Worm (Caenorhabditis elegans): Measurements from ENCODE around the gene F28B12.6.
A peak's percentile ranks its signal among the peaks of the same experiment; 100 is the strongest.

F28B12.6 gene

DNA sequence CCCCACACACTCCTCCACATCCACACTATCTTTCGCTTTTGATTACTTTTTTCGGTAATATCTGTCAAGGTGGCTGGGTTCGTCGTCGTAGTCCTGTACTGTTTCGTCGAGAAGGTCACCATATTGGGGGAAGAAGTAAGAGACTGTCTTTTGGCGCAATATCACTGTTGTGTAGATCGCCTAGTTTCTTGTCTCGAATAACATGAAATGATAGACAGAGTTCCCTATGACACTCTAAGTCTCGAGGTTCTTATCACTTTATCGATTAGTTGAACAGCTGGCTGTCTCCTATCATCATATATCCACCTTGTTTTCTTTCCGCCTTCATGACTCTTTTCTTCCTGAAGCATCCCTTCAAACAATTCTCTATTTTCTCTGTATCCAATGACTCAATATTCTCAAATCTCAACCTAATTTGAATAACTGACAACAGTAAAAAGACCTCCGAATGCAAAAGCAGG, 6.7 kb upstream of the F28B12.6 start (continued):
- TF ChIP-seq mep-1 (tag; optimal IDR thresholded peaks at IDR 0.05): no peak
- no peak for TF ChIP-seq efl-1 (optimal IDR thresholded peaks at IDR 0.05)
- no peak for TF ChIP-seq efl-1 (GFP tag; optimal IDR thresholded peaks at IDR 0.05 in 1 of 2)
- TF ChIP-seq lin-13 (GFP tag; optimal IDR thresholded peaks at IDR 0.05): no peak
- TF ChIP-seq unc-30 (tag; optimal IDR thresholded peaks at IDR 0.05): no peak
- TF ChIP-seq lsy-2 (tag; optimal IDR thresholded peaks at IDR 0.05): peak; percentile 21 to 33
- TF ChIP-seq nhr-19 (GFP tag; conservative IDR thresholded peaks at IDR 0.05): peak; percentile 37; the same call in 1 of the 2 replicates
- TF ChIP-seq mab-9 (GFP tag; IDR thresholded peaks at IDR 0.05): no peak
- peak; percentile 26 for TF ChIP-seq nhr-90 (tag; optimal IDR thresholded peaks at IDR 0.05; ENCODE audit: poor library complexity)
- no peak for TF ChIP-seq ceh-63 (GFP tag; optimal IDR thresholded peaks at IDR 0.05)
- no peak for TF ChIP-seq pqm-1 (tag; optimal IDR thresholded peaks at IDR 0.05)
- TF ChIP-seq fkh-10 (GFP tag; optimal IDR thresholded peaks at IDR 0.05): no peak
- no peak for TF ChIP-seq efl-3 (GFP tag; optimal IDR thresholded peaks at IDR 0.05)
- TF ChIP-seq zip-4 (GFP tag; optimal IDR thresholded peaks at IDR 0.05): no peak
- no peak for TF ChIP-seq hlh-4 (tag; optimal IDR thresholded peaks at IDR 0.05)
- no peak for TF ChIP-seq nhr-28 (tag; optimal IDR thresholded peaks at IDR 0.05)
- no peak for TF ChIP-seq unc-86 (tag; optimal IDR thresholded peaks at IDR 0.05)
- TF ChIP-seq elt-3 (tag; optimal IDR thresholded peaks at IDR 0.05): peak in 2 of 6 experiments; percentile 42 to 82
- no peak for TF ChIP-seq dpl-1 (GFP tag; optimal IDR thresholded peaks at IDR 0.05)
- no peak for TF ChIP-seq ztf-11 (tag; optimal IDR thresholded peaks at IDR 0.05)
- TF ChIP-seq C34B4.2 (tag; optimal IDR thresholded peaks at IDR 0.05): no peak
- TF ChIP-seq tlp-1 (tag; optimal IDR thresholded peaks at IDR 0.05): no peak
- no peak for TF ChIP-seq snpc-4 (tag; optimal IDR thresholded peaks at IDR 0.05)
- no peak for TF ChIP-seq ama-1 (optimal IDR thresholded peaks at IDR 0.05)
- no peak for TF ChIP-seq xbp-1 (tag; optimal IDR thresholded peaks at IDR 0.05)
- no peak for TF ChIP-seq nhr-84 (tag; optimal IDR thresholded peaks at IDR 0.05)
- TF ChIP-seq snu-23 (GFP tag; optimal IDR thresholded peaks at IDR 0.05): peak; percentile 42
- TF ChIP-seq lin-39 (tag; optimal IDR thresholded peaks at IDR 0.05): no peak
- no peak for TF ChIP-seq lin-15B (tag; optimal IDR thresholded peaks at IDR 0.05)
- no peak for TF ChIP-seq fkh-4 (tag; optimal IDR thresholded peaks at IDR 0.05; ENCODE audit: borderline replicate concordance)
- TF ChIP-seq ceh-88 (GFP tag; IDR thresholded peaks at IDR 0.05): no peak
- no peak for TF ChIP-seq zag-1 (tag; optimal IDR thresholded peaks at IDR 0.05)

DNA sequence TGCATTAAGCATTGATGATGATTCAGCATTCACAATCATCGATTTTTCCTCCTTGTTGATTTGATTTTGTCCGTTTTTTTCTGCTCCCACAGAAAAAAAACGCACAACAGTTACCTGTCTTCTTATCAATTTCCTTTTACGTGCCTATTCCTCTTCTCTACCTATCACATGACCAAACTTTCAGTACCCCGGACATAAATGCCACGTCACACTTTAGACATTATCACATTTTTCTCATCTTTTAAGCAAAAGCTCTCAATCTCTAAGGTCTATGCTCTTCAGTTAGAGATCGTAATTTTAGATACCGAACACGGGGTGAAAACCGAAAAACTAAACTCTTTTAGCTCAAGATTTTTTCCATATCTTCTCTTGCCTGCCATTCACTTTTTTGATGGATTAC, 4.7 kb upstream of the F28B12.6 start:
- TF ChIP-seq elt-2 (tag; optimal IDR thresholded peaks at IDR 0.05) (peak; percentile 74), ceh-82 (tag; optimal IDR thresholded peaks at IDR 0.05) (no peak), xbp-1 (tag; optimal IDR thresholded peaks at IDR 0.05) (no peak), ztf-4 (tag; optimal IDR thresholded peaks at IDR 0.05) (no peak), C04F5.9 (tag; optimal IDR thresholded peaks at IDR 0.05) (no peak), lin-14 (GFP tag; optimal IDR thresholded peaks at IDR 0.05) (peak; percentile 20), Y116A8C.19 (tag; optimal IDR thresholded peaks at IDR 0.05; ENCODE audit: borderline replicate concordance) (no peak), nhr-237 (tag; optimal IDR thresholded peaks at IDR 0.05) (no peak), nhr-20 (tag; optimal IDR thresholded peaks at IDR 0.05) (no peak), pax-3 (tag; optimal IDR thresholded peaks at IDR 0.05) (no peak), fkh-4 (tag; optimal IDR thresholded peaks at IDR 0.05; ENCODE audit: borderline replicate concordance) (no peak), vab-15 (tag; optimal IDR thresholded peaks at IDR 0.05) (no peak), C16A3.4 (tag; optimal IDR thresholded peaks at IDR 0.05) (no peak), efl-1 (optimal IDR thresholded peaks at IDR 0.05) (no peak), efl-1 (GFP tag; optimal IDR thresholded peaks at IDR 0.05 in 1 of 2) (peak in 1 of 2 experiments; percentile 68), ama-1 (optimal IDR thresholded peaks at IDR 0.05) (no peak), lin-13 (GFP tag; optimal IDR thresholded peaks at IDR 0.05) (no peak), unc-62 (GFP tag; optimal IDR thresholded peaks at IDR 0.05) (no peak), sup-37 (GFP tag; optimal IDR thresholded peaks at IDR 0.05) (no peak), ceh-63 (GFP tag; optimal IDR thresholded peaks at IDR 0.05) (no peak), nhr-84 (tag; optimal IDR thresholded peaks at IDR 0.05) (no peak), F16B12.6 (tag; optimal IDR thresholded peaks at IDR 0.05) (no peak), fkh-8 (tag; optimal IDR thresholded peaks at IDR 0.05) (no peak), lin-35 (GFP tag; optimal IDR thresholded peaks at IDR 0.05) (peak in 1 of 2 experiments; percentile 63), unc-130 (tag; optimal IDR thresholded peaks at IDR 0.05) (no peak), lsy-2 (tag; optimal IDR thresholded peaks at IDR 0.05) (peak in 1 of 2 experiments; percentile 23), lin-39 (tag; optimal IDR thresholded peaks at IDR 0.05) (no peak), snu-23 (GFP tag; optimal IDR thresholded peaks at IDR 0.05) (no peak), fos-1 (tag; optimal IDR thresholded peaks at IDR 0.05) (no peak), fkh-10 (GFP tag; optimal IDR thresholded peaks at IDR 0.05) (no peak), unc-98 (GFP tag; IDR thresholded peaks at IDR 0.05) (no peak), nhr-77 (tag; optimal IDR thresholded peaks at IDR 0.05) (no peak)
